Worm (Caenorhabditis elegans) whole organism, young adult: ENCODE measurements around the gene him-18.

Experiments used
- B0035.1 ChIP-seq: sonication (generic microtip); optimal IDR thresholded peaks from 2 replicates; lab custom pipeline; 2016; ENCODE audit warnings: missing genetic modification characterization, mild to moderate bottlenecking, missing compliant biosample characterization, missing genotype, missing genetic modification reagents
- B0336.3 ChIP-seq: fragments of 200-800 bp; sonication (Bioruptor generic); IDR thresholded peaks from 2 replicates; pipeline ENCODE4 v1.3.6; 2022; ENCODE audit warnings: missing genetic modification characterization, missing compliant biosample characterization
- F22D6.2 ChIP-seq: sonication (generic microtip); optimal IDR thresholded peaks from 2 replicates; lab custom pipeline; 2016; ENCODE audit warnings: mild to moderate bottlenecking, missing genetic modification characterization, missing compliant biosample characterization
- F23B12.7 ChIP-seq: sonication (generic microtip); optimal IDR thresholded peaks from 2 replicates; lab custom pipeline; 2017; ENCODE audit warnings: missing genetic modification characterization, mild to moderate bottlenecking, missing compliant biosample characterization, antibody characterized with exemption, moderate library complexity; ENCODE audit not compliant: insufficient read depth
- F33H1.4 ChIP-seq: fragments of 200-800 bp; sonication (Bioruptor generic); IDR thresholded peaks from 2 replicates; pipeline ENCODE4 v1.3.6; 2022; ENCODE audit warnings: missing genetic modification reagents, missing genetic modification characterization, missing compliant biosample characterization
- F39B2.1 ChIP-seq: fragments of 200-800 bp; sonication (Bioruptor generic); IDR thresholded peaks from 2 replicates; pipeline ENCODE4 v1.3.6; 2022; ENCODE audit warnings: missing genetic modification reagents, missing genetic modification characterization, missing compliant biosample characterization
- F57A8.1 ChIP-seq: fragments of 200-800 bp; sonication (Bioruptor generic); optimal IDR thresholded peaks from 2 replicates; lab custom pipeline; 2018; ENCODE audit warnings: mild to moderate bottlenecking, missing genetic modification characterization, moderate library complexity, missing compliant biosample characterization
- K12H6.12 ChIP-seq: fragments of 200-800 bp; sonication (Bioruptor generic); optimal IDR thresholded peaks from 2 replicates; lab custom pipeline; 2018; ENCODE audit warnings: mild to moderate bottlenecking, missing genetic modification characterization, missing compliant biosample characterization
- Y95B8A.8 ChIP-seq: fragments of 200-800 bp; sonication (Bioruptor generic); IDR thresholded peaks from 2 replicates; pipeline ENCODE4 v1.3.6; 2022; ENCODE audit warnings: missing genetic modification reagents, missing genetic modification characterization, missing compliant biosample characterization
- ZK185.1 ChIP-seq: sonication (generic microtip); optimal IDR thresholded peaks from 2 replicates; lab custom pipeline; 2016; ENCODE audit warnings: mild to moderate bottlenecking, missing genetic modification characterization, missing compliant biosample characterization; ENCODE audit not compliant: poor library complexity, severe bottlenecking
- aptf-3 ChIP-seq: fragments of 200-800 bp; sonication (Bioruptor generic); IDR thresholded peaks from 2 replicates; pipeline ENCODE4 v1.3.6; 2022; ENCODE audit warnings: missing genetic modification characterization, missing compliant biosample characterization
- attf-5 ChIP-seq: fragments of 200-800 bp; sonication (Bioruptor generic); optimal IDR thresholded peaks from 2 replicates; lab custom pipeline; 2018; ENCODE audit warnings: mild to moderate bottlenecking, missing genetic modification characterization, missing compliant biosample characterization
- cebp-1 ChIP-seq, 2 experiments: fragments of 200-800 bp in 1 of 2; sonication (Bioruptor generic) in 1 of 2; sonication (generic microtip) in 1 of 2; IDR thresholded peaks in 1 of 2; optimal IDR thresholded peaks in 1 of 2; 2 replicates each; pipeline versions ENCODE4 v1.3.6 to Lab custom; 2017 to 2022; ENCODE audit warnings: missing compliant biosample characterization in 2 of 2, missing genetic modification characterization in 2 of 2, mild to moderate bottlenecking in 1 of 2, missing genetic modification reagents in 1 of 2, moderate library complexity in 1 of 2
- ceh-58 ChIP-seq: fragments of 200-800 bp; sonication (Bioruptor generic); IDR thresholded peaks from 2 replicates; pipeline ENCODE4 v1.3.6; 2022; ENCODE audit warnings: missing genetic modification characterization, missing compliant biosample characterization
- ceh-79 ChIP-seq: sonication (generic microtip); optimal IDR thresholded peaks from 2 replicates; lab custom pipeline; 2017; ENCODE audit warnings: mild to moderate bottlenecking, missing genetic modification characterization, missing compliant biosample characterization
- dox-1 ChIP-seq: fragments of 200-800 bp; sonication (Bioruptor generic); IDR thresholded peaks from 2 replicates; pipeline ENCODE4 v1.3.6; 2022; ENCODE audit warnings: missing genetic modification reagents, missing genetic modification characterization, missing compliant biosample characterization
- dpl-1 ChIP-seq: fragments of 150-350 bp; optimal IDR thresholded peaks from 2 replicates; lab custom pipeline; 2014; ENCODE audit warnings: missing biosample characterization, missing genetic modification reagents, missing genetic modification characterization
- efl-1 ChIP-seq: fragments of 150-350 bp; optimal IDR thresholded peaks from 2 replicates; lab custom pipeline; 2014; ENCODE audit warnings: missing biosample characterization, missing genetic modification reagents, missing genetic modification characterization
- egl-44 ChIP-seq: fragments of 200-800 bp; sonication (Bioruptor generic); IDR thresholded peaks from 2 replicates; pipeline ENCODE4 v1.3.6; 2022; ENCODE audit warnings: missing genetic modification reagents, missing genetic modification characterization, missing compliant biosample characterization
- gei-17 ChIP-seq: fragments of 200-800 bp; sonication (Bioruptor generic); optimal IDR thresholded peaks from 2 replicates; lab custom pipeline; 2018; ENCODE audit warnings: mild to moderate bottlenecking, missing genetic modification characterization, missing compliant biosample characterization
- hmg-1.2 ChIP-seq: fragments of 200-800 bp; sonication (Bioruptor generic); IDR thresholded peaks from 2 replicates; pipeline ENCODE4 v1.3.6; 2022; ENCODE audit warnings: missing genetic modification reagents, missing genetic modification characterization, missing compliant biosample characterization
- lag-1 ChIP-seq: fragments of 200-800 bp; sonication (Bioruptor generic); IDR thresholded peaks from 2 replicates; pipeline ENCODE4 v1.3.6; 2022; ENCODE audit warnings: missing genetic modification reagents, missing genetic modification characterization, missing compliant biosample characterization
- let-607 ChIP-seq, 2 experiments: fragments of 200-800 bp in 1 of 2; sonication (Bioruptor generic) in 1 of 2; sonication (generic microtip) in 1 of 2; optimal IDR thresholded peaks; 2 replicates each; lab custom pipeline; 2016 to 2018; ENCODE audit warnings: mild to moderate bottlenecking in 2 of 2, missing compliant biosample characterization in 2 of 2, missing genetic modification characterization in 2 of 2, moderate library complexity in 2 of 2, missing genotype in 1 of 2
- lin-35 ChIP-seq, 3 experiments: fragments of 150-350 bp in 2 of 3; sonication (generic microtip) in 1 of 3; optimal IDR thresholded peaks; 2 replicates each; lab custom pipeline; 2014 to 2018; ENCODE audit warnings: missing biosample characterization in 3 of 3, missing genetic modification characterization in 3 of 3, missing genetic modification reagents in 3 of 3
- lin-40 ChIP-seq: sonication (generic microtip); optimal IDR thresholded peaks from 2 replicates; lab custom pipeline; 2016; ENCODE audit warnings: missing genetic modification characterization, mild to moderate bottlenecking, missing compliant biosample characterization, missing genotype, missing genetic modification reagents
- lin-54 ChIP-seq: fragments of 200-800 bp; sonication (Bioruptor generic); optimal IDR thresholded peaks from 2 replicates; lab custom pipeline; 2018; ENCODE audit warnings: mild to moderate bottlenecking, missing genetic modification characterization, missing compliant biosample characterization
- lsl-1 ChIP-seq: fragments of 200-800 bp; sonication (Bioruptor generic); optimal IDR thresholded peaks from 2 replicates; lab custom pipeline; 2018; ENCODE audit warnings: mild to moderate bottlenecking, missing genetic modification characterization, moderate library complexity, missing compliant biosample characterization
- madf-3 ChIP-seq: fragments of 200-800 bp; sonication (Bioruptor generic); IDR thresholded peaks from 2 replicates; pipeline ENCODE4 v1.3.6; 2022; ENCODE audit warnings: missing genetic modification reagents, missing genetic modification characterization, missing compliant biosample characterization
- madf-6 ChIP-seq: fragments of 200-800 bp; sonication (Bioruptor generic); IDR thresholded peaks from 2 replicates; pipeline ENCODE4 v1.3.6; 2022; ENCODE audit warnings: missing genetic modification reagents, missing genetic modification characterization, missing compliant biosample characterization
- mcd-1 ChIP-seq: fragments of 200-800 bp; sonication (Bioruptor generic); IDR thresholded peaks from 2 replicates; pipeline ENCODE4 v1.3.6; 2022; ENCODE audit warnings: missing genetic modification reagents, missing genetic modification characterization, missing compliant biosample characterization
- mes-4 ChIP-seq: sonication (generic microtip); optimal IDR thresholded peaks from 2 replicates; lab custom pipeline; 2016; ENCODE audit warnings: missing genotype, missing genetic modification characterization, missing compliant biosample characterization
- nfya-1 ChIP-seq: sonication (generic microtip); optimal IDR thresholded peaks from 2 replicates; lab custom pipeline; 2017; ENCODE audit warnings: antibody characterized with exemption, missing compliant biosample characterization, missing genetic modification characterization, borderline replicate concordance; ENCODE audit not compliant: insufficient read depth
- nfyb-1 ChIP-seq: fragments of 200-800 bp; sonication (Bioruptor generic); IDR thresholded peaks from 2 replicates; pipeline ENCODE4 v1.3.6; 2022; ENCODE audit warnings: missing genetic modification reagents, missing genetic modification characterization, missing compliant biosample characterization
- nhr-80 ChIP-seq: sonication (generic microtip); optimal IDR thresholded peaks from 2 replicates; lab custom pipeline; 2016; ENCODE audit warnings: missing genetic modification characterization, missing compliant biosample characterization
- nhr-90 ChIP-seq: sonication (generic microtip); optimal IDR thresholded peaks from 2 replicates; lab custom pipeline; 2016; ENCODE audit warnings: missing genotype, mild to moderate bottlenecking, missing genetic modification characterization, missing compliant biosample characterization
- pbrm-1 ChIP-seq: fragments of 200-800 bp; sonication (Bioruptor generic); IDR thresholded peaks from 2 replicates; pipeline ENCODE4 v1.3.6; 2022; ENCODE audit warnings: missing genetic modification reagents, missing genetic modification characterization, missing compliant biosample characterization
- rpc-1 ChIP-seq, 2 experiments: fragments of 150-350 bp in 1 of 2; sonication (generic microtip) in 1 of 2; optimal IDR thresholded peaks; 2 replicates each; lab custom pipeline; 2014 to 2018; ENCODE audit warnings: missing biosample characterization in 1 of 2, missing genetic modification characterization in 1 of 2, missing genetic modification reagents in 1 of 2, missing genotype in 1 of 2
- sea-2 ChIP-seq: fragments of 200-800 bp; sonication (Bioruptor generic); IDR thresholded peaks from 2 replicates; pipeline ENCODE4 v1.3.6; 2022; ENCODE audit warnings: missing genetic modification characterization, missing compliant biosample characterization
- snpc-3.4 ChIP-seq: sonication (generic microtip); optimal IDR thresholded peaks from 2 replicates; lab custom pipeline; 2017; ENCODE audit warnings: missing genetic modification characterization, mild to moderate bottlenecking, missing compliant biosample characterization, antibody characterized with exemption, moderate library complexity, missing genotype, missing genetic modification reagents
- snpc-4 ChIP-seq, 5 experiments: fragments of 150-350 bp in 1 of 5; sonication (generic microtip) in 4 of 5; optimal IDR thresholded peaks; 2 replicates each; lab custom pipeline; 2014 to 2018; ENCODE audit warnings: missing genetic modification characterization in 5 of 5, missing biosample characterization in 3 of 5, antibody characterized with exemption in 2 of 5, mild to moderate bottlenecking in 2 of 5, missing compliant biosample characterization in 2 of 5, missing genotype in 2 of 5, moderate library complexity in 2 of 5, missing genetic modification reagents in 1 of 5
- tbp1 ChIP-seq: fragments of 200-800 bp; sonication (Bioruptor generic); optimal IDR thresholded peaks from 2 replicates; lab custom pipeline; 2018; ENCODE audit warnings: mild to moderate bottlenecking, missing genetic modification characterization, missing compliant biosample characterization
- tlf-1 ChIP-seq: fragments of 200-800 bp; sonication (Bioruptor generic); optimal IDR thresholded peaks from 2 replicates; lab custom pipeline; 2018; ENCODE audit warnings: mild to moderate bottlenecking, missing genetic modification characterization, missing compliant biosample characterization
- ztf-18 ChIP-seq: sonication (generic microtip); optimal IDR thresholded peaks from 2 replicates; lab custom pipeline; 2016; ENCODE audit warnings: missing genotype, mild to moderate bottlenecking, missing genetic modification characterization, missing compliant biosample characterization
- ztf-22 ChIP-seq: fragments of 200-800 bp; sonication (Bioruptor generic); optimal IDR thresholded peaks from 2 replicates; lab custom pipeline; 2018; ENCODE audit warnings: mild to moderate bottlenecking, missing genetic modification characterization, moderate library complexity, missing compliant biosample characterization
- ztf-3 ChIP-seq: fragments of 200-800 bp; sonication (Bioruptor generic); optimal IDR thresholded peaks from 2 replicates; lab custom pipeline; 2018; ENCODE audit warnings: mild to moderate bottlenecking, missing genetic modification characterization, missing compliant biosample characterization
- ztf-6 ChIP-seq: fragments of 200-800 bp; sonication (Bioruptor generic); IDR thresholded peaks from 2 replicates; pipeline ENCODE4 v1.3.6; 2022; ENCODE audit warnings: missing genetic modification reagents, missing genetic modification characterization, missing compliant biosample characterization

him-18 gene

DNA sequence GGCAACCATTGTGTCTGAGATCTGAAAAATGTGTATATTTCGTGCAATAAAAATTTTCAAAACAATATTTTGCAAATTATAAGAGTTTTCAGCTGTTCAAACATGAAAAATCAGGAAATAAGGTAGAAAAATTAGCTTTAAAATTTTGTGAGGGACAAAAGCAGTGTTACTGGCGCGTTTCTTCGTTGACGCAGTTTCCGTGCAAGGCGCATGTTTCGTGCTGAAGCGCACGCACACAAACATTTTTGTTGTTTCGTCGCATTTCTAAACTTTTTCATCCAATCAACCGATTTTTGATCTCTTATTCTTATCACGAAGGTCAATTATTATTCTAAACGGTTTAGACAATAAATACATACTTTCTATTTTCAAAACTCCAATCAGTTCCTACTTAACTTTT is 21.7 kb downstream of the him-18 start, which contains the start of gene nifk-1:
TSS of gene nifk-1 (minus strand) at position 27 of the 400 bp plus-strand sequence.
- TF ChIP-seq nhr-90 (tag; lab: Kevin White, UChicago) (no peak), lin-40 (tag; lab: Kevin White, UChicago) (peak; percentile 55), F23B12.7 (peak; percentile 57), egl-44 (GFP tag; lab: Robert Waterston, UW) (no peak), nfyb-1 (GFP tag; lab: Robert Waterston, UW) (peak; percentile 56; the same call in 1 of the 2 replicates), F33H1.4 (peak; percentile 44), pbrm-1 (GFP tag; lab: Robert Waterston, UW) (0 out of 2 replicates have a peak, but pooled peaks have one; percentile 54), ZK185.1 (tag; lab: Kevin White, UChicago) (peak; percentile 7), Y95B8A.8 (GFP tag; lab: Robert Waterston, UW) (no peak), ztf-22 (GFP tag; lab: Kevin White, UChicago) (no peak), sea-2 (GFP tag; lab: Robert Waterston, UW) (no peak), let-607 (tag; optimal IDR thresholded peaks at IDR 0.05; lab: Kevin White, UChicago) (peak in 1 of 2 experiments; percentile 22), F22D6.2 (no peak), dox-1 (peak; percentile 84), efl-1 (GFP tag; lab: Kevin White, UChicago) (peak; percentile 56), lag-1 (GFP tag; lab: Robert Waterston, UW) (no peak), F39B2.1 (no peak), ztf-18 (peak; percentile 95), mcd-1 (GFP tag; lab: Robert Waterston, UW) (peak; percentile 67), lin-54 (GFP tag; lab: Kevin White, UChicago) (peak; percentile 73), cebp-1 (GFP tag; IDR thresholded peaks at IDR 0.05; lab: Robert Waterston, UW) (no peak), cebp-1 (tag; optimal IDR thresholded peaks at IDR 0.05; lab: Kevin White, UChicago) (peak; percentile 58), B0035.1 (no peak), tlf-1 (GFP tag; lab: Kevin White, UChicago) (peak; percentile 3), K12H6.12 (peak; percentile 22), attf-5 (GFP tag; lab: Kevin White, UChicago) (peak; percentile 86), dpl-1 (peak; percentile 34), snpc-4 (GFP tag; optimal IDR thresholded peaks at IDR 0.05; lab: Kevin White, UChicago) (no peak), snpc-4 (tag; optimal IDR thresholded peaks at IDR 0.05; lab: Kevin White, UChicago) (peak in 3 of 4 experiments; percentile 28 to 69 (median 68)), B0336.3 (0 out of 2 replicates have a peak, but pooled peaks have one; percentile 28), lin-35 (GFP tag; optimal IDR thresholded peaks at IDR 0.05; lab: Kevin White, UChicago) (peak in 1 of 3 experiments; percentile 47), madf-3 (0 out of 2 replicates have a peak, but pooled peaks have one; percentile 14), aptf-3 (no peak), snpc-3.4 (peak; percentile 23), ceh-58 (GFP tag; lab: Robert Waterston, UW) (no peak), lsl-1 (peak; percentile 66), nhr-80 (tag; lab: Kevin White, UChicago) (peak; percentile 79), tbp1 (GFP tag; lab: Kevin White, UChicago) (peak; percentile 46), madf-6 (GFP tag; lab: Robert Waterston, UW) (peak; percentile 65)

ce11 chrIII:4689595-4689994 is 25.4 kb downstream of the him-18 start:
- TF ChIP-seq ceh-79 (tag; lab: Kevin White, UChicago): peak; percentile 64
- TF ChIP-seq ztf-6 (GFP tag; lab: Robert Waterston, UW): no peak
- no peak for TF ChIP-seq mcd-1 (GFP tag; lab: Robert Waterston, UW)
- peak; percentile 91 for TF ChIP-seq rpc-1 (optimal IDR thresholded peaks at IDR 0.05; lab: Kevin White, UChicago)
- TF ChIP-seq rpc-1 (tag; optimal IDR thresholded peaks at IDR 0.05; lab: Kevin White, UChicago): peak; percentile 100
- TF ChIP-seq tlf-1 (GFP tag; lab: Kevin White, UChicago): peak; percentile 71
- peak; percentile 91 for TF ChIP-seq mes-4
- 0 out of 2 replicates have a peak, but pooled peaks have one; percentile 58 for TF ChIP-seq ceh-58 (GFP tag; lab: Robert Waterston, UW)
- peak; percentile 36 for TF ChIP-seq ztf-3 (GFP tag; lab: Kevin White, UChicago)
- TF ChIP-seq hmg-1.2 (GFP tag; lab: Robert Waterston, UW): peak; percentile 71
- peak; percentile 29 for TF ChIP-seq gei-17 (GFP tag; lab: Kevin White, UChicago)
- no peak for TF ChIP-seq nfya-1
- peak; percentile 91 for TF ChIP-seq nfyb-1 (GFP tag; lab: Robert Waterston, UW)
- peak; percentile 74 for TF ChIP-seq F57A8.1 (GFP tag; lab: Kevin White, UChicago)
- peak; percentile 26 for TF ChIP-seq F22D6.2
